Worm (Caenorhabditis elegans): ENCODE data around the gene R02E12.12.

Gene R02E12.12

ce11 chrX:3973534-3973933 is 29.8 kb upstream of the R02E12.12 start, which contains the start of gene C16B8.4:
Gene C16B8.4 (minus strand): TSS chrX:3973634.
- TF ChIP-seq egl-13 (tag; optimal IDR thresholded peaks at IDR 0.05) (no peak), ets-5 (GFP tag; IDR thresholded peaks at IDR 0.05) (no peak), nhr-84 (tag; optimal IDR thresholded peaks at IDR 0.05) (no peak), efl-3 (GFP tag; optimal IDR thresholded peaks at IDR 0.05) (no peak)

- TF ChIP-seq dsc-1 (tag; optimal IDR thresholded peaks at IDR 0.05): peak; percentile 76
- TF ChIP-seq ceh-90 (tag; optimal IDR thresholded peaks at IDR 0.05): no peak
- no peak for TF ChIP-seq lin-15B (tag; optimal IDR thresholded peaks at IDR 0.05)
- no peak for TF ChIP-seq mdl-1 (tag; optimal IDR thresholded peaks at IDR 0.05)
These were observed 29.2 kb upstream of the R02E12.12 start for ce11 chrX:3974160-3974559.

ce11 chrX:3976755-3977154 is 26.6 kb upstream of the R02E12.12 start:
- TF ChIP-seq grh-1 (GFP tag; IDR thresholded peaks at IDR 0.05) (no peak), lin-35 (GFP tag; optimal IDR thresholded peaks at IDR 0.05) (no peak), ztf-11 (tag; optimal IDR thresholded peaks at IDR 0.05) (no peak), unc-86 (tag; optimal IDR thresholded peaks at IDR 0.05) (no peak), vab-15 (tag; optimal IDR thresholded peaks at IDR 0.05) (no peak), tlp-1 (tag; optimal IDR thresholded peaks at IDR 0.05) (no peak), aly-2 (tag; optimal IDR thresholded peaks at IDR 0.05) (no peak), fkh-4 (tag; optimal IDR thresholded peaks at IDR 0.05; ENCODE audit: borderline replicate concordance) (no peak), alr-1 (tag; optimal IDR thresholded peaks at IDR 0.05; ENCODE audit: borderline replicate concordance) (no peak), ceh-90 (tag; optimal IDR thresholded peaks at IDR 0.05) (no peak), ama-1 (optimal IDR thresholded peaks at IDR 0.05) (no peak), egl-13 (tag; optimal IDR thresholded peaks at IDR 0.05) (no peak), blmp-1 (tag; optimal IDR thresholded peaks at IDR 0.05) (no peak)

- TF ChIP-seq xbp-1 (tag; optimal IDR thresholded peaks at IDR 0.05): no peak
- TF ChIP-seq fos-1 (tag; optimal IDR thresholded peaks at IDR 0.05): no peak
- no peak for TF ChIP-seq pqm-1 (tag; optimal IDR thresholded peaks at IDR 0.05)
- no peak for TF ChIP-seq pag-3 (tag; optimal IDR thresholded peaks at IDR 0.05; ENCODE audit: borderline replicate concordance, insufficient read depth)
- TF ChIP-seq nhr-84 (tag; optimal IDR thresholded peaks at IDR 0.05): no peak
- TF ChIP-seq alr-1 (tag; optimal IDR thresholded peaks at IDR 0.05; ENCODE audit: borderline replicate concordance): no peak
- no peak for TF ChIP-seq zag-1 (tag; optimal IDR thresholded peaks at IDR 0.05)
- no peak for TF ChIP-seq C04F5.9 (tag; optimal IDR thresholded peaks at IDR 0.05)
- TF ChIP-seq nhr-47 (tag; optimal IDR thresholded peaks at IDR 0.05): no peak
- no peak for TF ChIP-seq lin-39 (tag; optimal IDR thresholded peaks at IDR 0.05)
- no peak for TF ChIP-seq pax-3 (tag; optimal IDR thresholded peaks at IDR 0.05)
- no peak for TF ChIP-seq mep-1 (tag; optimal IDR thresholded peaks at IDR 0.05)
- no peak for TF ChIP-seq ces-1 (GFP tag; optimal IDR thresholded peaks at IDR 0.05)
- no peak for TF ChIP-seq hpl-2 (GFP tag; optimal IDR thresholded peaks at IDR 0.05)
- TF ChIP-seq rnt-1 (tag; optimal IDR thresholded peaks at IDR 0.05): no peak
These were observed 26.0 kb upstream of the R02E12.12 start for ce11 chrX:3977271-3977670.

- TF ChIP-seq ets-5 (GFP tag; IDR thresholded peaks at IDR 0.05): no peak
- TF ChIP-seq unc-98 (GFP tag; IDR thresholded peaks at IDR 0.05): no peak
- no peak for TF ChIP-seq lir-3 (tag; optimal IDR thresholded peaks at IDR 0.05; ENCODE audit: poor library complexity)
- no peak for TF ChIP-seq zag-1 (tag; optimal IDR thresholded peaks at IDR 0.05)
- no peak for TF ChIP-seq egl-13 (tag; optimal IDR thresholded peaks at IDR 0.05)
- TF ChIP-seq efl-1 (optimal IDR thresholded peaks at IDR 0.05): no peak
- peak in 1 of 2 experiments; percentile 73 for TF ChIP-seq efl-1 (GFP tag; optimal IDR thresholded peaks at IDR 0.05 in 1 of 2)
- TF ChIP-seq C34B4.2 (tag; optimal IDR thresholded peaks at IDR 0.05): no peak
- no peak for TF ChIP-seq sox-4 (tag; optimal IDR thresholded peaks at IDR 0.05)
- no peak for TF ChIP-seq nhr-12 (tag; optimal IDR thresholded peaks at IDR 0.05)
These were observed 24.2 kb upstream of the R02E12.12 start for ce11 chrX:3979146-3979545.
